Worm (Caenorhabditis elegans) whole organism, late embryonic: ENCODE measurements around the gene metl-5.

ENCODE experiments used
- C38D4.7 ChIP-seq: fragments of 200-800 bp; sonication (Bioruptor generic); optimal IDR thresholded peaks from 2 replicates; lab custom pipeline; 2018; ENCODE audit warnings: mild to moderate bottlenecking, missing genetic modification characterization, moderate library complexity, missing compliant biosample characterization
- T23F11.4 ChIP-seq: fragments of 200-800 bp; sonication (Bioruptor generic); optimal IDR thresholded peaks from 2 replicates; lab custom pipeline; 2018; ENCODE audit warnings: mild to moderate bottlenecking, missing genetic modification characterization, missing compliant biosample characterization
- ceh-14 ChIP-seq: sonication (generic microtip); optimal IDR thresholded peaks from 2 replicates; lab custom pipeline; 2016; ENCODE audit warnings: missing genotype, missing genetic modification characterization, missing compliant biosample characterization
- ceh-18 ChIP-seq: sonication (generic microtip); optimal IDR thresholded peaks from 2 replicates; lab custom pipeline; 2016; ENCODE audit warnings: missing genetic modification characterization, missing compliant biosample characterization
- ceh-2 ChIP-seq: sonication (generic microtip); optimal IDR thresholded peaks from 2 replicates; lab custom pipeline; 2016; ENCODE audit warnings: missing genotype, missing genetic modification characterization, missing compliant biosample characterization
- ceh-30 ChIP-seq: fragments of 150-350 bp; optimal IDR thresholded peaks from 2 replicates; lab custom pipeline; 2014; ENCODE audit warnings: missing biosample characterization, missing genetic modification characterization
- ceh-31 ChIP-seq: sonication (generic microtip); optimal IDR thresholded peaks from 2 replicates; lab custom pipeline; 2016; ENCODE audit warnings: missing genetic modification characterization, missing compliant biosample characterization
- ceh-34 ChIP-seq: sonication (generic microtip); optimal IDR thresholded peaks from 2 replicates; lab custom pipeline; 2016; ENCODE audit warnings: mild to moderate bottlenecking, missing genetic modification characterization, missing compliant biosample characterization
- ceh-45 ChIP-seq: fragments of 200-800 bp; sonication (Bioruptor generic); IDR thresholded peaks from 2 replicates; pipeline ENCODE4 v1.3.6; 2022; ENCODE audit warnings: missing genetic modification reagents, missing genetic modification characterization, missing compliant biosample characterization
- ceh-48 ChIP-seq: sonication (generic microtip); optimal IDR thresholded peaks from 2 replicates; lab custom pipeline; 2016; ENCODE audit warnings: missing genetic modification characterization, inconsistent platforms, missing compliant biosample characterization
- ceh-9 ChIP-seq: sonication (generic microtip); optimal IDR thresholded peaks from 2 replicates; lab custom pipeline; 2016; ENCODE audit warnings: mild to moderate bottlenecking, missing genetic modification characterization, inconsistent platforms, missing compliant biosample characterization
- che-1 ChIP-seq: sonication (generic microtip); optimal IDR thresholded peaks from 2 replicates; lab custom pipeline; 2016; ENCODE audit warnings: mild to moderate bottlenecking, missing genetic modification characterization, missing compliant biosample characterization
- dmd-4 ChIP-seq: sonication (generic microtip); optimal IDR thresholded peaks from 2 replicates; lab custom pipeline; 2016; ENCODE audit warnings: borderline replicate concordance, missing genetic modification characterization, missing compliant biosample characterization
- dve-1 ChIP-seq: sonication (generic microtip); optimal IDR thresholded peaks from 2 replicates; lab custom pipeline; 2017; ENCODE audit warnings: antibody characterized with exemption, mild to moderate bottlenecking, missing genetic modification characterization, missing compliant biosample characterization
- elt-2 ChIP-seq: sonication (generic microtip); optimal IDR thresholded peaks from 2 replicates; lab custom pipeline; 2016; ENCODE audit warnings: missing genetic modification reagents, missing genetic modification characterization, missing compliant biosample characterization
- ets-4 ChIP-seq: sonication (generic microtip); optimal IDR thresholded peaks from 2 replicates; lab custom pipeline; 2016; ENCODE audit warnings: missing genetic modification characterization, missing compliant biosample characterization
- gmeb-2 ChIP-seq: sonication (generic microtip); optimal IDR thresholded peaks from 2 replicates; lab custom pipeline; 2016; ENCODE audit warnings: missing genetic modification characterization, inconsistent platforms, missing compliant biosample characterization
- hlh-15 ChIP-seq: sonication (generic microtip); optimal IDR thresholded peaks from 2 replicates; lab custom pipeline; 2016; ENCODE audit warnings: missing genetic modification characterization, missing compliant biosample characterization
- hlh-30 ChIP-seq: sonication (generic microtip); optimal IDR thresholded peaks from 2 replicates; lab custom pipeline; 2017; ENCODE audit warnings: antibody characterized with exemption, missing genetic modification characterization, missing compliant biosample characterization; ENCODE audit not compliant: insufficient read depth
- hlh-6 ChIP-seq: sonication (generic microtip); optimal IDR thresholded peaks from 2 replicates; lab custom pipeline; 2016; ENCODE audit warnings: missing genotype, missing genetic modification characterization, missing compliant biosample characterization
- madf-2 ChIP-seq: sonication (generic microtip); optimal IDR thresholded peaks from 2 replicates; lab custom pipeline; 2017; ENCODE audit warnings: missing genetic modification characterization, missing compliant biosample characterization
- mec-3 ChIP-seq: sonication (generic microtip); optimal IDR thresholded peaks from 2 replicates; lab custom pipeline; 2016; ENCODE audit warnings: borderline replicate concordance, missing genetic modification characterization, missing compliant biosample characterization
- nfya-1 ChIP-seq: sonication (generic microtip); optimal IDR thresholded peaks from 2 replicates; lab custom pipeline; 2017; ENCODE audit warnings: missing genetic modification characterization, mild to moderate bottlenecking, missing compliant biosample characterization, antibody characterized with exemption, moderate library complexity
- nhr-11 ChIP-seq: fragments of 150-350 bp; optimal IDR thresholded peaks from 2 replicates; lab custom pipeline; 2014; ENCODE audit warnings: missing biosample characterization, missing genetic modification characterization
- nhr-232 ChIP-seq: sonication (generic microtip); optimal IDR thresholded peaks from 2 replicates; lab custom pipeline; 2016; ENCODE audit warnings: missing genetic modification characterization, missing compliant biosample characterization
- npax-4 ChIP-seq: sonication (generic microtip); optimal IDR thresholded peaks from 2 replicates; lab custom pipeline; 2016; ENCODE audit warnings: missing genetic modification characterization, missing compliant biosample characterization
- odd-2 ChIP-seq: sonication (generic microtip); optimal IDR thresholded peaks from 2 replicates; lab custom pipeline; 2017; ENCODE audit warnings: antibody characterized with exemption, mild to moderate bottlenecking, missing genetic modification characterization, missing compliant biosample characterization
- pat-9 ChIP-seq: fragments of 200-800 bp; sonication (Bioruptor generic); optimal IDR thresholded peaks from 2 replicates; lab custom pipeline; 2018; ENCODE audit warnings: mild to moderate bottlenecking, missing genetic modification characterization, moderate library complexity, missing compliant biosample characterization
- pax-1 ChIP-seq: fragments of 150-350 bp; optimal IDR thresholded peaks from 2 replicates; lab custom pipeline; 2014; ENCODE audit warnings: missing biosample characterization, missing genetic modification characterization
- pha-2 ChIP-seq: sonication (generic microtip); optimal IDR thresholded peaks from 2 replicates; lab custom pipeline; 2017; ENCODE audit warnings: mild to moderate bottlenecking, missing genetic modification characterization, missing compliant biosample characterization
- pha-4 ChIP-seq: fragments of 150-350 bp; optimal IDR thresholded peaks from 2 replicates; lab custom pipeline; 2018; ENCODE audit warnings: missing biosample characterization, missing genetic modification reagents, missing genetic modification characterization
- pqm-1 ChIP-seq: sonication (generic microtip); optimal IDR thresholded peaks from 2 replicates; lab custom pipeline; 2016; ENCODE audit warnings: missing genetic modification characterization, missing compliant biosample characterization
- pros-1 ChIP-seq: fragments of 150-350 bp; optimal IDR thresholded peaks from 2 replicates; lab custom pipeline; 2014; ENCODE audit warnings: missing biosample characterization, missing genetic modification reagents, missing genetic modification characterization
- ref-2 ChIP-seq: sonication (generic microtip); optimal IDR thresholded peaks from 2 replicates; lab custom pipeline; 2016; ENCODE audit warnings: missing genetic modification characterization, missing compliant biosample characterization
- rnt-1 ChIP-seq: sonication (generic microtip); optimal IDR thresholded peaks from 2 replicates; lab custom pipeline; 2016; ENCODE audit warnings: missing genetic modification characterization, missing compliant biosample characterization
- sdc-2 ChIP-seq: sonication (generic microtip); optimal IDR thresholded peaks from 2 replicates; lab custom pipeline; 2016; ENCODE audit warnings: missing genotype, missing genetic modification characterization, missing compliant biosample characterization
- sox-4 ChIP-seq: sonication (generic microtip); optimal IDR thresholded peaks from 2 replicates; lab custom pipeline; 2017; ENCODE audit warnings: mild to moderate bottlenecking, missing genetic modification characterization, inconsistent platforms, missing compliant biosample characterization
- tbx-2 ChIP-seq: sonication (generic microtip); optimal IDR thresholded peaks from 2 replicates; lab custom pipeline; 2016; ENCODE audit warnings: missing genetic modification characterization, missing compliant biosample characterization
- tbx-7 ChIP-seq: sonication (generic microtip); optimal IDR thresholded peaks from 2 replicates; lab custom pipeline; 2016; ENCODE audit warnings: missing genotype, missing genetic modification characterization, missing compliant biosample characterization
- ttx-3 ChIP-seq: sonication (generic microtip); optimal IDR thresholded peaks from 2 replicates; lab custom pipeline; 2016; ENCODE audit warnings: missing genetic modification reagents, missing genetic modification characterization, missing compliant biosample characterization
- unc-3 ChIP-seq, 2 experiments: fragments of 200-800 bp in 1 of 2; sonication (Bioruptor generic) in 1 of 2; sonication (generic microtip) in 1 of 2; conservative IDR thresholded peaks in 1 of 2; optimal IDR thresholded peaks in 1 of 2; 2 replicates each; pipeline versions ENCODE4 v1.3.6 to Lab custom; 2016 to 2022; ENCODE audit warnings: missing compliant biosample characterization in 2 of 2, missing genetic modification characterization in 2 of 2, missing genetic modification reagents in 1 of 2
- unc-42 ChIP-seq: sonication (generic microtip); optimal IDR thresholded peaks from 2 replicates; lab custom pipeline; 2016; ENCODE audit warnings: missing genotype, missing genetic modification characterization, missing compliant biosample characterization
- unc-55 ChIP-seq: sonication (generic microtip); optimal IDR thresholded peaks from 2 replicates; lab custom pipeline; 2017; ENCODE audit warnings: missing biosample characterization, missing genetic modification reagents, missing genetic modification characterization
- unc-86 ChIP-seq: sonication (generic microtip); optimal IDR thresholded peaks from 2 replicates; lab custom pipeline; 2016; ENCODE audit warnings: missing genetic modification characterization, missing compliant biosample characterization
- zip-5 ChIP-seq: sonication (generic microtip); optimal IDR thresholded peaks from 2 replicates; lab custom pipeline; 2016; ENCODE audit warnings: missing genetic modification characterization, missing compliant biosample characterization
- ztf-16 ChIP-seq: sonication (generic microtip); optimal IDR thresholded peaks from 2 replicates; lab custom pipeline; 2017; ENCODE audit warnings: missing genetic modification characterization, missing compliant biosample characterization

metl-5 gene

ce11 chrIII:4802707-4803106 is at the start of gene metl-5:
Gene metl-5, plus strand, starts transcription at chrIII:4803007.
- TF ChIP-seq ceh-34 (tag; lab: Kevin White, UChicago) (no peak), npax-4 (tag; lab: Kevin White, UChicago) (no peak), ceh-18 (tag; lab: Kevin White, UChicago) (no peak), hlh-15 (no peak), ztf-16 (no peak), ceh-45 (GFP tag; lab: Robert Waterston, UW) (no peak)

DNA sequence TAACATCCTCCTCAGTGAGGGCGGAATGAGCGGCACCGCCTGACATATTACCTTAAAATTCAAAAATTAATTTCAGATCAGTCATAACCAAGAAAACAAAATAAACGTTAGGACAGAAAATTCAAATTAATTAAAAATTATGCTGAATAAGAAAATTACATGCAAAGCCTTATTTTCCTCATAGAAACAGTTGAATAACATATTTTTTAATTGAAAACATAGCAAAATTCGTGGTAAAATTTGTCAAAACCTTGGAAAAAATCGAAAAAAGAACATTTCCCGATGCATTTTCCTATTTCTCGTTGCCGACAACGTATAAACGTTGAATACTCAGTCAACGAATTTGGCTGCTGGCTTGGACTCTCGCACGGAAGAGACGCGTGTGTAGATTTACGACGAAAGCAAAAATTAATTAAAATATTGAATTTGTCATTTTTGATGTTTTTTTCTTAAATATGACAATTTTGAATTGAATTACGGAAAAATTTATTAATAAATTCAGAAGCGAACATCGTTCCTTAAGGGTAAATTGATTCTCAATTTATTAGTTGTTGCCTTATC is 48.7 kb upstream of the metl-5 start, which contains the start of the genes rps-0 and rbg-3:
rps-0 (minus strand) TSS at position 51 of the 561 bp plus-strand sequence.
rbg-3 (plus strand) TSS at position 424 of the 561 bp plus-strand sequence.
- TF ChIP-seq npax-4 (tag; lab: Kevin White, UChicago) = no peak
- TF ChIP-seq ttx-3 (tag; lab: Kevin White, UChicago) = no peak
- no peak for TF ChIP-seq C38D4.7 (GFP tag; lab: Kevin White, UChicago)
- TF ChIP-seq pros-1 (tag; lab: Kevin White, UChicago) = no peak
- TF ChIP-seq gmeb-2 (tag; lab: Kevin White, UChicago) = no peak
- peak; percentile 29 for TF ChIP-seq ref-2
- TF ChIP-seq dmd-4 (tag; lab: Kevin White, UChicago) = no peak
- peak; percentile 96 for TF ChIP-seq unc-42 (tag; lab: Kevin White, UChicago)
- TF ChIP-seq ztf-16 = no peak
- TF ChIP-seq nfya-1 (tag; lab: Kevin White, UChicago) = peak; percentile 87
- peak; percentile 19 for TF ChIP-seq hlh-30 (tag; lab: Kevin White, UChicago)
- TF ChIP-seq ceh-48 (tag; lab: Kevin White, UChicago) = peak; percentile 9
- TF ChIP-seq ceh-31 (tag; lab: Kevin White, UChicago) = peak; percentile 75
- peak; percentile 70 for TF ChIP-seq ets-4 (tag; lab: Kevin White, UChicago)
- TF ChIP-seq ceh-18 (tag; lab: Kevin White, UChicago) = peak; percentile 68
- TF ChIP-seq unc-3 (GFP tag; conservative IDR thresholded peaks at IDR 0.05; lab: Robert Waterston, UW) = no peak
- TF ChIP-seq unc-3 (tag; optimal IDR thresholded peaks at IDR 0.05; lab: Kevin White, UChicago) = no peak
- no peak for TF ChIP-seq T23F11.4
- no peak for TF ChIP-seq ceh-30 (tag; lab: Kevin White, UChicago)
- no peak for TF ChIP-seq pqm-1 (tag; lab: Kevin White, UChicago)
- no peak for TF ChIP-seq pha-4
- TF ChIP-seq rnt-1 (tag; lab: Kevin White, UChicago) = peak; percentile 21
- TF ChIP-seq ceh-2 (tag; lab: Kevin White, UChicago) = peak; percentile 1
- peak; percentile 57 for TF ChIP-seq unc-55
- TF ChIP-seq ceh-9 (tag; lab: Kevin White, UChicago) = no peak
- TF ChIP-seq ceh-14 (tag; lab: Kevin White, UChicago) = peak; percentile 70
- TF ChIP-seq tbx-7 (tag; lab: Kevin White, UChicago) = peak; percentile 9
- TF ChIP-seq pax-1 (tag; lab: Kevin White, UChicago) = peak; percentile 92
- peak; percentile 56 for TF ChIP-seq tbx-2 (tag; lab: Kevin White, UChicago)
- TF ChIP-seq unc-86 = peak; percentile 4
- no peak for TF ChIP-seq pat-9
- peak; percentile 22 for TF ChIP-seq ceh-34 (tag; lab: Kevin White, UChicago)
- TF ChIP-seq elt-2 (tag; lab: Kevin White, UChicago) = peak; percentile 33
- peak; percentile 67 for TF ChIP-seq dve-1 (tag; lab: Kevin White, UChicago)

ce11 chrIII:4756983-4757382 is 45.8 kb upstream of the metl-5 start, which contains the start of gene fbxl-2:
Gene fbxl-2, plus strand, starts transcription at chrIII:4757260.
- TF ChIP-seq pros-1 (tag; lab: Kevin White, UChicago) = peak; percentile 36
- TF ChIP-seq odd-2 (tag; lab: Kevin White, UChicago) = no peak
- peak; percentile 61 for TF ChIP-seq sdc-2 (tag; lab: Kevin White, UChicago)
- peak; percentile 90 for TF ChIP-seq ceh-34 (tag; lab: Kevin White, UChicago)
- TF ChIP-seq che-1 (tag; lab: Kevin White, UChicago) = peak; percentile 48
- TF ChIP-seq pqm-1 (tag; lab: Kevin White, UChicago) = peak; percentile 9
- peak; percentile 88 for TF ChIP-seq ceh-31 (tag; lab: Kevin White, UChicago)
- no peak for TF ChIP-seq T23F11.4
- TF ChIP-seq dve-1 (tag; lab: Kevin White, UChicago) = peak; percentile 89
- peak; percentile 59 for TF ChIP-seq hlh-6 (tag; lab: Kevin White, UChicago)
- TF ChIP-seq mec-3 = no peak
- peak; percentile 54 for TF ChIP-seq ceh-48 (tag; lab: Kevin White, UChicago)
- no peak for TF ChIP-seq zip-5 (tag; lab: Kevin White, UChicago)
- TF ChIP-seq ref-2 = peak; percentile 86
- peak; percentile 20 for TF ChIP-seq tbx-7 (tag; lab: Kevin White, UChicago)
- TF ChIP-seq gmeb-2 (tag; lab: Kevin White, UChicago) = peak; percentile 57
- no peak for TF ChIP-seq nhr-11 (tag; lab: Kevin White, UChicago)
- no peak for TF ChIP-seq ceh-9 (tag; lab: Kevin White, UChicago)
- TF ChIP-seq madf-2 (tag; lab: Kevin White, UChicago) = peak; percentile 53
- TF ChIP-seq ztf-16 = peak; percentile 33
- peak; percentile 57 for TF ChIP-seq sox-4 (tag; lab: Kevin White, UChicago)
- TF ChIP-seq unc-55 = peak; percentile 48
- TF ChIP-seq nhr-232 (tag; lab: Kevin White, UChicago) = peak; percentile 21
- TF ChIP-seq pha-2 = peak; percentile 72
